Worm (Caenorhabditis elegans): ENCODE results near the gene nhr-176.

DNA sequence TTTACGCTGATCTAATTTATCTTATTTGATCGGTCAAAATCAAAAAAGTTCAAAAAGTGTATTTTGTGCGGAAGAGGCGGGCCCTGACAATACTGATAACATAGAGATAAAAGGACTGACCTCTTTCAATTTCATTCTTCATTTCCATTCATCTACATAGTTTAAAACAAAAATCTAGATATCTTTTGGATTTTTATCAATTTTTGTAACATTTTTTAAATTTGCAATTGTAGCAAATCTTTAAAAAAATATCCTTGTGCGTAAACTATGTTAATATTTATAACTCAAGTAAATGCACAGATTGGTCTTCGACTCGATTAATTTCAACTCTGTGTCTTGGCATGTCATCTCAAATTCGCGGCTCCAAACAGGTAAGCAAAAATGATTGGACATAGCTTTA lies 32.5 kb downstream of the nhr-176 start, which contains the start of gene argk-1:
- no peak for TF ChIP-seq blmp-1 (tag; optimal IDR thresholded peaks at IDR 0.05)
- TF ChIP-seq ztf-11 (tag; optimal IDR thresholded peaks at IDR 0.05): no peak
- TF ChIP-seq nhr-28 (tag; optimal IDR thresholded peaks at IDR 0.05): no peak
- no peak for TF ChIP-seq elt-3 (tag; optimal IDR thresholded peaks at IDR 0.05)
- TF ChIP-seq lin-13 (tag; optimal IDR thresholded peaks at IDR 0.05): no peak
- TF ChIP-seq unc-120 (tag; optimal IDR thresholded peaks at IDR 0.05; ENCODE audit: poor library complexity, severe bottlenecking): no peak
- no peak for TF ChIP-seq snpc-4 (tag; optimal IDR thresholded peaks at IDR 0.05)
